Fruit fly (Drosophila melanogaster): Measurements from ENCODE around the gene SLIRP2.
A peak's percentile ranks its signal among the peaks of the same experiment; 100 is the strongest.

dm6 chr3R:8650741-8651140 lies at the start of gene SLIRP2, which contains the start of gene Mkk4:
- TF ChIP-seq odd (GFP tag; optimal IDR thresholded peaks at IDR 0.05) (peak; percentile 98), CG8290 (GFP tag; optimal IDR thresholded peaks at IDR 0.05) (peak; percentile 97), CG8290 (tag; optimal IDR thresholded peaks at IDR 0.05) (peak; percentile 91 to 96)

Data from whole organism, embryonic.